Fruit fly (Drosophila melanogaster): ENCODE results near the gene CG44004.

CG44004 gene

DNA sequence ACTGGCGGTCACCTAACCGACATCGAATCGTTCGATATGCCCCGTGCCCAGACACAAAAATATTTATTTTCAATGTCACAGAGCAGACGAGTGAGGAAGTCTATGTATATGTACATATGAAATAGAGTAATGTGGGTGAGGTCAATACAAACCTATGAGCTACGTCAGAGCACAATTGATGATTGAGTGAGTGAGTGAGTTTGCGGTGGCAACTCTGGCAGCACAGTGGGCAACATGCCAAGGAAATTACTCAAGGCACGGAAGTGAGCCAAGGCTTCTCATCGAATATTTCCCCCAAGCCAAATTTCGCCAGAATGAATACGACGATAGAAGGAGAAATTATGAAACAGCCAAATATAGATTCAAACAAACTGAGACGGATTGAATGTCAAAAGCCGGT, 39.2 kb downstream of the CG44004 start:
- no peak for TF ChIP-seq CG17801 (GFP tag; optimal IDR thresholded peaks at IDR 0.05; ENCODE audit: partially characterized antibody)

DNA sequence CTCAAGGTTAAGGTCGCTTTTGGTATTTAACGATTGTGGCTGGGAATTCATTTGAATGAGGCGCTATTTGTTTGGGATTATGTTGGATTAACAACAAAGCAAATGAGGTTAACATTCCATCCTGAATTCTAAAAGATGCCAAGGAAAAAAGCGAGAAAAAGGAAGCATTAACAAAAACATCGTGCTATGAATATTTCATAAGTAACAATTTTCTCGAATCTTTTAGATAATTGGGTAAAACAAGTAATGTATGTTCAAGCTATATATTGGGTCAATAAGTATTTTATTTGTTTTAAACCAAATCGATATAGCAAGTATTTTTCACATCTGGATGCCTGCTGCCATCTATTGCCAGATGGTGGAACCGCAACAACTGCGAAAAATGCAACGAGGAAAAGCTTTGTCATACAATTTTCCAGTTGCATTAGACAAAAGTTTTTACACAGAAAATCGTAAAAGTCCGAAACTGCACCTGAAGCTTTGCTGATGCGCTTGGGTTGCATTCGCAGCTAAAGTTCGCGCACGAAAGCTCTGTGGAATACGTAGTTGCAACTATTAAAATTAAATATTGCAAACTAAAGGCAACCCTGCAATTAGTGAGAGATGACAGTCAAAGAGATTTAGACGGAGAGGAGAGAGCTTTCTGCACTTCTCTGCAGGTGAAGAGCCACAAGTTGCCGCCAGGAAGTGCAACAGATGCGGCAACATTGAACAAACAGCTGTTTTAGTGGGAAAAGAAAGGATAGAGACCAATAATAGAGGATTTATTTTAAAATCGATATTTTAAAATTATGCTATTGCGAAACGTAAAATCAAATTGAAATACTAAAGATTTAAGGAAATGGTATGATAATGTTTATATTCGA, 41.0 kb downstream of the CG44004 start:
- no peak for TF ChIP-seq CG17801 (GFP tag; optimal IDR thresholded peaks at IDR 0.05; ENCODE audit: partially characterized antibody)

DNA sequence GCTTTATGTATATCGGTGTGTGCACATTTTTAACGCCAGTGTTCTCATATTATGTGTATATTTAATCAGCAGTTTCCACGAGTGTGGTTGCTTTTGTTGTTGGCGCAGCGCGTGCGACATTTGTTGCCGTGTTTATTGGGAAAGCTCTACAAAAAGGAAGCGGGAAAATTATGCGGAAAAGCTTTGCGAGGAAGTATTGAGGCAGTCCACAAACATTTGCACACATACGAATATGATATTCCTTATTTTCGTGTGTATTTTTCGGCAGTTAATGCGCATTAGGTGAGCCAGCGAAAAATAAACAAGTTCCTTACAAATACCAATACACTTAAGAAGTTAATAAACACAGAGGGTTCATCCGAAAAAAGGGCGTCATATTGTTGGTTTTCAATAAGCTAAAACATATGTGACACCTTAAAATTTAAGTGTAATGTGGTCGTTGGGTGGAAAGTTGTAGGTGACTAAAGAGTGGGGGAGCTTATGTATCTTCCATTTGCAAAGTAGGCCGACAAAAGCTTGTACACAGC, 43.3 kb downstream of the CG44004 start:
- no peak for TF ChIP-seq CG17801 (GFP tag; optimal IDR thresholded peaks at IDR 0.05; ENCODE audit: partially characterized antibody)

DNA sequence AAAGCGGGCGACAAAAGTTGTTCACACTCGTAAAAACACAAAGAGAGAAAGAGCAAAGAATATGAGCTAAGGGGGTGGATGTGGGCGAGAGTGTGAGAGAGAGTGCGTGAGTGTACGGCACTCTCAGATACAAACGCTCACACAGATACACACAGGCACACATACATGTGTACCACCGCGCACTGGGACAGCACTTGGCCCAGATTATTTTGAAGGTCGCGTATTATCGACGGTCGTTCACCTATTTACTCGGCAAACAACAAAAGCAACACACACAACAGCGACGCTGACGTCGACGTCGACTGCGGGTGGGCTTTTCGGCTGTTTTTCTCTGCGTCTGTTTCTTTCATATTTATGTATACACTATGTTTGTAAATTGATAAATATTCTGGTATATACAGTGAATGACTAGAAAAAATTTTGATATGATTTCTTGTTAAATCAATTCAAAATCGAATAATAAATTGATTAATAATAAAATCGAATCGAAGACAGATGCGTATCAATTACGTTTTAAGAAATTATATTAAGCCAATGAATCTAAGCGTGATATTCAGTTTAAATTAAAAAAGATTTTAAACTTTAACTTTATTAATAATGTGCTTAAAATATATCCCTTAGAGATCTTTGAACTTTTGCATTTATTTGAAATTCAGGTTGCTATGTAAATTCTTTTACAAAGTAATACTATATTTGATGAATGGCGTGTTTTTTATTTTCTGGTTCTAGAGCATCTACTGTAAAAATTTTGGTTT, 43.9 kb downstream of the CG44004 start:
- TF ChIP-seq CG17801 (GFP tag; optimal IDR thresholded peaks at IDR 0.05; ENCODE audit: partially characterized antibody) = no peak

DNA sequence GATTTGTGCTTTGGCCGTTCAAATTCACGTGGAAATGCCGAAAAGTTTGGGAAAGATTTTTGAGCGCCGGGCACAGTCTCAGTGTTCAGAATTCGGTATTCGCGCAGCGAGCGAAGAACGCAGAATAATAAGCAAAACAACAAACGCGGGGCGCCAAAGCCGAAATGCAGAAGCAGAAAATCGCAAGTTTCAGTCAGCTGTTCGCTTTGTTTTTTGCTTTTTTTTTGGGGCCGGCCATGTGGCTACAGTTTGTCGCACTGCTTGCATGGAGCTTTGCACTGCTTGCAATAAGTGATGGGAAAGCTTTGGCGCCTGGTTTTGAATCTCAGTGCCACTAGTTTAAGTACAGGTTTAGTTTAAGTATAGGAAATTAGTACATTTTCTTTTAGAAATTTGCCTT, 47.8 kb downstream of the CG44004 start:
- peak; percentile 73 for TF ChIP-seq CG17801 (GFP tag; optimal IDR thresholded peaks at IDR 0.05; ENCODE audit: partially characterized antibody)

DNA sequence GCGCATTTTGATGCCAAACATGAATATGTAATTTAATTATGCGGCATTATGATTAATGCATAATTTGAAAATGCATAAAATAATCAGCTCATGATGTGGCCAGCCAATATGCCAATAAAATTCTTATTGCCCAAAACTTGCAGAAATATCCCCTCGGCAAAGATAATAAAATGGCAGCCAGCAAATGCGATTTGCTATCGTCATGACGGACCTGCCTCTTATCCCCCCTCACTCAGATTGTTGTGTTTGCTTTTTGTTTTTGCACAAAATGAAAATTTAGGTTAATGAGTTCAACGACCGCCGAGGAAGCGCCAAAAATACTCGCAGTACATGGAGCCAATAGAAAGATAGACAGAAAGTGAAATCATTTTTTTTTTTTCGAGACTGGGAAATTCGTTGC, 49.1 kb downstream of the CG44004 start:
- TF ChIP-seq CG17801 (GFP tag; optimal IDR thresholded peaks at IDR 0.05; ENCODE audit: partially characterized antibody) = no peak

DNA sequence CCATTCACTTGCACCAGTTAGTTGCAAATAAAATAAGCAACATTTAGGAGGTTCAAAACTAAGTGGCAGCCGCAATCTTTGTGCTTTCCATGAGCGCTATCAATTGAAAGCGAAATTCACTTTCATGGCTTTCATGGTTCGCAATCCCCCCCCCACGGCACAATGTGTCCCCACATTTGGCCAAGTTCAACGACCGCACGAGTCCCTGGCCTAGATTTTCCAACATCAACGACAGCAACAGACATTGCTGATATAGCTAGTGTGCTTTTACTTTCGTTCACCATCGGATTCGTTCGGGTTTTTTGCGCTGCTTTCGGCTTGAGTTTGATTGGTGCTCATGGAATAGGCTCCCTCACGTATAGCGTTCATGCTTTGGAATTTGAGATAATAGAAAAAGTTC, 50.0 kb downstream of the CG44004 start:
- no peak for TF ChIP-seq CG17801 (GFP tag; optimal IDR thresholded peaks at IDR 0.05; ENCODE audit: partially characterized antibody)

DNA sequence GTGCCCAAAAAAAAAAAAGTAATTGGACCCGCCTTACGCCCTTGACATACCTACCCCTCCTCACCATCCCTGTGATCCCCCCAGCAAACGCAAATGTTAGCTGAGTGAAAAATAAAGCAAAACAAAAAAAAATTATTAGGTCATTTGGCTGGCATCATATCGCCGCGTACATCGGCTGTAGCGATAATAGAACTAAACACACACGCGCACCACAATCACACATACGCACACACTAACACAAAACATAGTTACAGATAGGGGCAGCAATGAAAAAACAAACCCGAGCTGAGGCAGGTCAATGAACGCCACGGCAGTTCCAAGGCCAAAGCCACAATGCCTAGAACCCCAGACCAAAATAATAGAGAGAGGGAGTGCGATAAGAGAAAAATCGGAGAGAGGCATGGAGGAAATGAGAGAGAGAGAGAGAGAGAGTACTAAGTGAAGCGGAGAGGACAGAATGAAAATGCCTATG, 51.1 kb downstream of the CG44004 start:
- no peak for TF ChIP-seq CG17801 (GFP tag; optimal IDR thresholded peaks at IDR 0.05; ENCODE audit: partially characterized antibody)
